Fruit fly (Drosophila melanogaster): ENCODE data around the gene opm.

The opm gene

DNA sequence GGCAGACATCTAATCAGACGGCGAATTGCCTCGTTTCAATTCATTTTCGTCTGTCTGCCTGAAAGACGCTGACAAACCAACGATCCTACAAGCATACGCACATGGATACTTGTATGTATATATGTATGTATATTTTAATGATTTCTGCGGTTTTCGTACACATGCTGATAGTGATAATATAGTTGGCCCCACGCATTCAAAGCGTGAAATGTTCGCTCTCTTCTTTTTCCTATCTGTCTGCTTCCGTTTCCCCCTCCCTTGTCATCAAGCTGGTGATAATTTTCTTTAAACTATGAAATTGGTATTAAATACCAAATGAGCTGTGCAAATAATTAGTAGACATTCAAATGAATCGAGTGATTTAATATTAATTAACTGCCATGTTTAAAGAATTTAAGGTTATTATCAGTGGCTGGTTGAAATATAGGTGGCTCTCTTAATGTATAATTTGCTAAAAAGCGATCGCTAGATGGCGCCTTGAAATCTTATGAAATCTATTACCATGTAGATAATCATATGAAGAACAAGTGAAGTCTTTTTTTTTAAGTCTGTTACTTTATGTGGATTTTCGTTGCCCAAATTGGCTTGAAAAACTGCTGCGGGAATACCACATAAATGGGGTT, 14.7 kb upstream of the opm start, which contains the start of gene CG33177 (continued):
- TF ChIP-seq ind (GFP tag; optimal IDR thresholded peaks at IDR 0.05): no peak
- no peak for TF ChIP-seq sc (optimal IDR thresholded peaks at IDR 0.05)
- TF ChIP-seq sc (GFP tag; optimal IDR thresholded peaks at IDR 0.05): no peak
- TF ChIP-seq CG16779 (GFP tag; IDR thresholded peaks at IDR 0.05): no peak
- TF ChIP-seq CG2889 (GFP tag; IDR thresholded peaks at IDR 0.05): no peak
- TF ChIP-seq CG9932 (GFP tag; IDR thresholded peaks at IDR 0.05): peak; percentile 22; the same call in 1 of the 2 replicates
- TF ChIP-seq slp2 (GFP tag; optimal IDR thresholded peaks at IDR 0.05): no peak
- no peak for TF ChIP-seq CG1529 (GFP tag; optimal IDR thresholded peaks at IDR 0.05)
- TF ChIP-seq CG18011 (GFP tag; optimal IDR thresholded peaks at IDR 0.05): no peak
- no peak for TF ChIP-seq crc (GFP tag; optimal IDR thresholded peaks at IDR 0.05)
- TF ChIP-seq Trl (optimal IDR thresholded peaks at IDR 0.05): no peak
- TF ChIP-seq Trl (GFP tag; optimal IDR thresholded peaks at IDR 0.05): no peak
- TF ChIP-seq Spps (tag; optimal IDR thresholded peaks at IDR 0.05): no peak
- no peak for TF ChIP-seq otp (GFP tag; IDR thresholded peaks at IDR 0.05)
- TF ChIP-seq CG3065 (GFP tag; optimal IDR thresholded peaks at IDR 0.05): no peak
- TF ChIP-seq CG3407 (GFP tag; optimal IDR thresholded peaks at IDR 0.05): no peak
- TF ChIP-seq CG14710 (tag; optimal IDR thresholded peaks at IDR 0.05): peak; percentile 10
- peak; percentile 37 for TF ChIP-seq CG17359 (tag; optimal IDR thresholded peaks at IDR 0.05)
- peak; percentile 58 for TF ChIP-seq CG10979 (tag; optimal IDR thresholded peaks at IDR 0.05)
- TF ChIP-seq CG11723 (GFP tag; optimal IDR thresholded peaks at IDR 0.05): no peak
- no peak for TF ChIP-seq Dad (GFP tag; optimal IDR thresholded peaks at IDR 0.05)
- no peak for TF ChIP-seq slou (GFP tag; optimal IDR thresholded peaks at IDR 0.05)
- no peak for TF ChIP-seq Dref (GFP tag; IDR thresholded peaks at IDR 0.05)
- TF ChIP-seq Poxn (GFP tag; IDR thresholded peaks at IDR 0.05): no peak
- no peak for TF ChIP-seq CG12155 (GFP tag; optimal IDR thresholded peaks at IDR 0.05)
- TF ChIP-seq esg (GFP tag; conservative IDR thresholded peaks at IDR 0.05): no peak
- no peak for TF ChIP-seq NC2α (GFP tag; optimal IDR thresholded peaks at IDR 0.05)
- TF ChIP-seq Camta (GFP tag; optimal IDR thresholded peaks at IDR 0.05): no peak
- TF ChIP-seq pho (GFP tag; optimal IDR thresholded peaks at IDR 0.05): peak; percentile 12
- no peak for TF ChIP-seq bcd (GFP tag; optimal IDR thresholded peaks at IDR 0.05)
- TF ChIP-seq dm (GFP tag; optimal IDR thresholded peaks at IDR 0.05): no peak
- peak in 1 of 2 experiments; percentile 35 for TF ChIP-seq chif (GFP tag; optimal IDR thresholded peaks at IDR 0.05)
- peak; percentile 41 for TF ChIP-seq CG9817 (tag; optimal IDR thresholded peaks at IDR 0.05)
- peak; percentile 28 for TF ChIP-seq HmgZ (tag; optimal IDR thresholded peaks at IDR 0.05)
- no peak for TF ChIP-seq ssp (GFP tag; IDR thresholded peaks at IDR 0.05)
- TF ChIP-seq sob (GFP tag; IDR thresholded peaks at IDR 0.05): no peak
- TF ChIP-seq CG13424 (tag; optimal IDR thresholded peaks at IDR 0.05): peak; percentile 21
- TF ChIP-seq CG12236 (GFP tag; optimal IDR thresholded peaks at IDR 0.05): no peak
- no peak for TF ChIP-seq CG13287 (GFP tag; IDR thresholded peaks at IDR 0.05; ENCODE audit: partially characterized antibody)
- no peak for TF ChIP-seq Hand (GFP tag; optimal IDR thresholded peaks at IDR 0.05)
- no peak for TF ChIP-seq Blimp-1 (GFP tag; optimal IDR thresholded peaks at IDR 0.05)
- TF ChIP-seq pfk (GFP tag; optimal IDR thresholded peaks at IDR 0.05): no peak
- TF ChIP-seq danr (GFP tag; IDR thresholded peaks at IDR 0.05): no peak
- TF ChIP-seq repo (GFP tag; optimal IDR thresholded peaks at IDR 0.05): no peak
- 0 out of 2 replicates have a peak, but pooled peaks have one; percentile 9 for TF ChIP-seq Bgb (GFP tag; IDR thresholded peaks at IDR 0.05; ENCODE audit: partially characterized antibody)
- no peak for TF ChIP-seq CG8089 (GFP tag; optimal IDR thresholded peaks at IDR 0.05)
- TF ChIP-seq HmgD (GFP tag; optimal IDR thresholded peaks at IDR 0.05): no peak
- TF ChIP-seq zf30C (GFP tag; optimal IDR thresholded peaks at IDR 0.05): no peak
- TF ChIP-seq CG8478 (optimal IDR thresholded peaks at IDR 0.05): no peak
- no peak for TF ChIP-seq CG7928 (GFP tag; optimal IDR thresholded peaks at IDR 0.05)
- TF ChIP-seq Meics (GFP tag; optimal IDR thresholded peaks at IDR 0.05): peak; percentile 4
- TF ChIP-seq CG7556 (GFP tag; optimal IDR thresholded peaks at IDR 0.05): no peak
